Worm (Caenorhabditis elegans) whole organism, young adult: ENCODE results near the gene eng-1.

ENCODE experiments used
- B0035.1 ChIP-seq: sonication (generic microtip); optimal IDR thresholded peaks from 2 replicates; lab custom pipeline; 2016; ENCODE audit warnings: missing genetic modification characterization, mild to moderate bottlenecking, missing compliant biosample characterization, missing genotype, missing genetic modification reagents
- B0261.1 ChIP-seq: sonication (generic microtip); optimal IDR thresholded peaks from 2 replicates; lab custom pipeline; 2016; ENCODE audit warnings: mild to moderate bottlenecking, missing genetic modification characterization, moderate library complexity, missing compliant biosample characterization
- F22D6.2 ChIP-seq: sonication (generic microtip); optimal IDR thresholded peaks from 2 replicates; lab custom pipeline; 2016; ENCODE audit warnings: mild to moderate bottlenecking, missing genetic modification characterization, missing compliant biosample characterization
- F23B12.7 ChIP-seq: sonication (generic microtip); optimal IDR thresholded peaks from 2 replicates; lab custom pipeline; 2017; ENCODE audit warnings: missing genetic modification characterization, mild to moderate bottlenecking, missing compliant biosample characterization, antibody characterized with exemption, moderate library complexity; ENCODE audit not compliant: insufficient read depth
- F33H1.4 ChIP-seq: fragments of 200-800 bp; sonication (Bioruptor generic); IDR thresholded peaks from 2 replicates; pipeline ENCODE4 v1.3.6; 2022; ENCODE audit warnings: missing genetic modification reagents, missing genetic modification characterization, missing compliant biosample characterization
- F57C9.4 ChIP-seq: sonication (generic microtip); optimal IDR thresholded peaks from 2 replicates; lab custom pipeline; 2017; ENCODE audit warnings: mild to moderate bottlenecking, missing genetic modification characterization, missing compliant biosample characterization
- K11D2.4 ChIP-seq: fragments of 200-800 bp; sonication (Bioruptor generic); IDR thresholded peaks from 2 replicates; pipeline ENCODE4 v1.3.6; 2022; ENCODE audit warnings: missing genetic modification reagents, missing genetic modification characterization, missing compliant biosample characterization
- Y53G8AR.9 ChIP-seq: fragments of 200-800 bp; sonication (Bioruptor generic); conservative IDR thresholded peaks from 2 replicates; pipeline ENCODE4 v1.3.6; 2022; ENCODE audit warnings: missing genetic modification reagents, missing genetic modification characterization, missing compliant biosample characterization
- ZK185.1 ChIP-seq: sonication (generic microtip); optimal IDR thresholded peaks from 2 replicates; lab custom pipeline; 2016; ENCODE audit warnings: mild to moderate bottlenecking, missing genetic modification characterization, missing compliant biosample characterization; ENCODE audit not compliant: poor library complexity, severe bottlenecking
- ama-1 ChIP-seq, 3 experiments: fragments of 150-350 bp in 1 of 3; sonication (generic microtip) in 2 of 3; optimal IDR thresholded peaks; 2 replicates each; lab custom pipeline; 2014 to 2018; ENCODE audit warnings: missing biosample characterization in 2 of 3, missing genetic modification characterization in 2 of 3, missing genetic modification reagents in 2 of 3
- attf-5 ChIP-seq: fragments of 200-800 bp; sonication (Bioruptor generic); optimal IDR thresholded peaks from 2 replicates; lab custom pipeline; 2018; ENCODE audit warnings: mild to moderate bottlenecking, missing genetic modification characterization, missing compliant biosample characterization
- cebp-1 ChIP-seq, 2 experiments: fragments of 200-800 bp in 1 of 2; sonication (Bioruptor generic) in 1 of 2; sonication (generic microtip) in 1 of 2; IDR thresholded peaks in 1 of 2; optimal IDR thresholded peaks in 1 of 2; 2 replicates each; pipeline versions ENCODE4 v1.3.6 to Lab custom; 2017 to 2022; ENCODE audit warnings: missing compliant biosample characterization in 2 of 2, missing genetic modification characterization in 2 of 2, mild to moderate bottlenecking in 1 of 2, missing genetic modification reagents in 1 of 2, moderate library complexity in 1 of 2
- cebp-2 ChIP-seq: fragments of 200-800 bp; sonication (Bioruptor generic); IDR thresholded peaks from 2 replicates; pipeline ENCODE4 v1.3.6; 2022; ENCODE audit warnings: missing genetic modification characterization, missing compliant biosample characterization
- ceh-27 ChIP-seq: fragments of 200-800 bp; sonication (Bioruptor generic); optimal IDR thresholded peaks from 2 replicates; lab custom pipeline; 2018; ENCODE audit warnings: mild to moderate bottlenecking, missing genetic modification characterization, moderate library complexity, missing compliant biosample characterization
- ceh-40 ChIP-seq: fragments of 200-800 bp; sonication (Bioruptor generic); IDR thresholded peaks from 2 replicates; pipeline ENCODE4 v1.3.6; 2022; ENCODE audit warnings: missing genetic modification characterization, missing compliant biosample characterization
- ceh-91 ChIP-seq: fragments of 200-800 bp; sonication (Bioruptor generic); IDR thresholded peaks from 2 replicates; pipeline ENCODE4 v1.3.6; 2022; ENCODE audit warnings: missing genetic modification reagents, missing genetic modification characterization, missing compliant biosample characterization
- dox-1 ChIP-seq: fragments of 200-800 bp; sonication (Bioruptor generic); IDR thresholded peaks from 2 replicates; pipeline ENCODE4 v1.3.6; 2022; ENCODE audit warnings: missing genetic modification reagents, missing genetic modification characterization, missing compliant biosample characterization
- fkh-3 ChIP-seq: sonication (generic microtip); optimal IDR thresholded peaks from 2 replicates; lab custom pipeline; 2016; ENCODE audit warnings: mild to moderate bottlenecking, missing genetic modification characterization, missing compliant biosample characterization
- him-1 ChIP-seq: sonication (generic microtip); optimal IDR thresholded peaks from 2 replicates; lab custom pipeline; 2016; ENCODE audit warnings: missing genotype, missing genetic modification reagents, missing genetic modification characterization, missing compliant biosample characterization
- hlh-12 ChIP-seq: sonication (generic microtip); optimal IDR thresholded peaks from 2 replicates; lab custom pipeline; 2016; ENCODE audit warnings: missing genetic modification characterization, missing compliant biosample characterization
- hmg-1.2 ChIP-seq: fragments of 200-800 bp; sonication (Bioruptor generic); IDR thresholded peaks from 2 replicates; pipeline ENCODE4 v1.3.6; 2022; ENCODE audit warnings: missing genetic modification reagents, missing genetic modification characterization, missing compliant biosample characterization
- lin-35 ChIP-seq, 3 experiments: fragments of 150-350 bp in 2 of 3; sonication (generic microtip) in 1 of 3; optimal IDR thresholded peaks; 2 replicates each; lab custom pipeline; 2014 to 2018; ENCODE audit warnings: missing biosample characterization in 3 of 3, missing genetic modification characterization in 3 of 3, missing genetic modification reagents in 3 of 3
- lin-40 ChIP-seq: sonication (generic microtip); optimal IDR thresholded peaks from 2 replicates; lab custom pipeline; 2016; ENCODE audit warnings: missing genetic modification characterization, mild to moderate bottlenecking, missing compliant biosample characterization, missing genotype, missing genetic modification reagents
- lir-1 ChIP-seq: fragments of 200-800 bp; sonication (Bioruptor generic); conservative IDR thresholded peaks from 2 replicates; pipeline ENCODE4 v1.3.6; 2022; ENCODE audit warnings: missing genetic modification reagents, missing genetic modification characterization, missing compliant biosample characterization
- lsl-1 ChIP-seq: fragments of 200-800 bp; sonication (Bioruptor generic); optimal IDR thresholded peaks from 2 replicates; lab custom pipeline; 2018; ENCODE audit warnings: mild to moderate bottlenecking, missing genetic modification characterization, moderate library complexity, missing compliant biosample characterization
- lsy-27 ChIP-seq: sonication (generic microtip); optimal IDR thresholded peaks from 2 replicates; lab custom pipeline; 2017; ENCODE audit warnings: missing genetic modification characterization, mild to moderate bottlenecking, missing compliant biosample characterization, antibody characterized with exemption, missing genotype, borderline replicate concordance; ENCODE audit not compliant: insufficient read depth
- madf-10 ChIP-seq: sonication (generic microtip); optimal IDR thresholded peaks from 2 replicates; lab custom pipeline; 2016; ENCODE audit warnings: mild to moderate bottlenecking, missing genetic modification characterization, missing compliant biosample characterization
- madf-6 ChIP-seq: fragments of 200-800 bp; sonication (Bioruptor generic); IDR thresholded peaks from 2 replicates; pipeline ENCODE4 v1.3.6; 2022; ENCODE audit warnings: missing genetic modification reagents, missing genetic modification characterization, missing compliant biosample characterization
- madf-8 ChIP-seq: fragments of 200-800 bp; sonication (Bioruptor generic); conservative IDR thresholded peaks from 2 replicates; pipeline ENCODE4 v1.3.6; 2022; ENCODE audit warnings: missing genetic modification reagents, missing genetic modification characterization, missing compliant biosample characterization
- mel-28 ChIP-seq: sonication (generic microtip); optimal IDR thresholded peaks from 2 replicates; lab custom pipeline; 2016; ENCODE audit warnings: borderline replicate concordance, mild to moderate bottlenecking, missing genetic modification characterization, missing compliant biosample characterization
- nhr-80 ChIP-seq: sonication (generic microtip); optimal IDR thresholded peaks from 2 replicates; lab custom pipeline; 2016; ENCODE audit warnings: missing genetic modification characterization, missing compliant biosample characterization
- pbrm-1 ChIP-seq: fragments of 200-800 bp; sonication (Bioruptor generic); IDR thresholded peaks from 2 replicates; pipeline ENCODE4 v1.3.6; 2022; ENCODE audit warnings: missing genetic modification reagents, missing genetic modification characterization, missing compliant biosample characterization
- snpc-1.3 ChIP-seq: sonication (generic microtip); optimal IDR thresholded peaks from 2 replicates; lab custom pipeline; 2017; ENCODE audit warnings: missing genetic modification characterization, mild to moderate bottlenecking, missing compliant biosample characterization, antibody characterized with exemption, moderate library complexity, missing genotype, missing genetic modification reagents; ENCODE audit not compliant: insufficient read depth
- sptf-2 ChIP-seq: fragments of 200-800 bp; sonication (Bioruptor generic); optimal IDR thresholded peaks from 2 replicates; lab custom pipeline; 2018; ENCODE audit warnings: mild to moderate bottlenecking, missing genetic modification characterization, missing compliant biosample characterization
- tbp1 ChIP-seq: fragments of 200-800 bp; sonication (Bioruptor generic); optimal IDR thresholded peaks from 2 replicates; lab custom pipeline; 2018; ENCODE audit warnings: mild to moderate bottlenecking, missing genetic modification characterization, missing compliant biosample characterization
- unc-62 ChIP-seq: fragments of 150-350 bp; optimal IDR thresholded peaks from 2 replicates; lab custom pipeline; 2014; ENCODE audit warnings: missing biosample characterization, missing genetic modification reagents, missing genetic modification characterization
- xnd-1 ChIP-seq: sonication (generic microtip); optimal IDR thresholded peaks from 2 replicates; lab custom pipeline; 2016; ENCODE audit warnings: missing genotype, missing genetic modification reagents, missing genetic modification characterization, missing compliant biosample characterization
- zim-3 ChIP-seq: sonication (generic microtip); optimal IDR thresholded peaks from 2 replicates; lab custom pipeline; 2017; ENCODE audit warnings: mild to moderate bottlenecking, missing genetic modification characterization, moderate library complexity, missing compliant biosample characterization
- ztf-3 ChIP-seq: fragments of 200-800 bp; sonication (Bioruptor generic); optimal IDR thresholded peaks from 2 replicates; lab custom pipeline; 2018; ENCODE audit warnings: mild to moderate bottlenecking, missing genetic modification characterization, missing compliant biosample characterization

eng-1 gene

ce11 chrIII:5864270-5864669, 4.0 kb downstream of the eng-1 start, which contains the start of gene rabn-5:
Gene rabn-5, plus strand, starts transcription at chrIII:5864553.
- TF ChIP-seq mel-28 (tag; lab: Kevin White, UChicago): no peak
- no peak for TF ChIP-seq cebp-1 (GFP tag; IDR thresholded peaks at IDR 0.05; lab: Robert Waterston, UW)
- peak; percentile 7 for TF ChIP-seq cebp-1 (tag; optimal IDR thresholded peaks at IDR 0.05; lab: Kevin White, UChicago)

- no peak for TF ChIP-seq lsy-27 (tag; lab: Kevin White, UChicago)
- TF ChIP-seq fkh-3 (tag; lab: Kevin White, UChicago): no peak
- TF ChIP-seq him-1 (tag; lab: Kevin White, UChicago): peak; percentile 41
- peak; percentile 53 for TF ChIP-seq madf-8 (GFP tag; lab: Robert Waterston, UW)
- TF ChIP-seq K11D2.4 (GFP tag; lab: Robert Waterston, UW): no peak
- TF ChIP-seq tbp1 (GFP tag; lab: Kevin White, UChicago): peak; percentile 12
- TF ChIP-seq ztf-3 (GFP tag; lab: Kevin White, UChicago): no peak
- peak; percentile 69 for TF ChIP-seq nhr-80 (tag; lab: Kevin White, UChicago)
- TF ChIP-seq madf-6: peak; percentile 82
- TF ChIP-seq xnd-1 (tag; lab: Kevin White, UChicago): peak; percentile 68
- TF ChIP-seq ZK185.1 (tag; lab: Kevin White, UChicago): no peak
- TF ChIP-seq unc-62 (GFP tag; lab: Kevin White, UChicago): no peak
- no peak for TF ChIP-seq F22D6.2 (tag; lab: Kevin White, UChicago)
- peak; percentile 87 for TF ChIP-seq F33H1.4 (GFP tag; lab: Robert Waterston, UW)
- 0 out of 2 replicates have a peak, but pooled peaks have one; percentile 22 for TF ChIP-seq dox-1 (GFP tag; lab: Robert Waterston, UW)
- no peak for TF ChIP-seq Y53G8AR.9 (GFP tag; lab: Robert Waterston, UW)
- peak; percentile 57; the same call in 1 of the 2 replicates for TF ChIP-seq ceh-91 (GFP tag; lab: Robert Waterston, UW)
- TF ChIP-seq lsl-1 (GFP tag; lab: Kevin White, UChicago): peak; percentile 92
Measured at ce11 chrIII:5863774-5864173, 4.5 kb downstream of the eng-1 start, which contains the start of gene dnpp-1. Gene dnpp-1, minus strand, starts transcription at chrIII:5863803.

- TF ChIP-seq him-1 (tag; lab: Kevin White, UChicago): no peak
- no peak for TF ChIP-seq ZK185.1 (tag; lab: Kevin White, UChicago)
- TF ChIP-seq ama-1 (optimal IDR thresholded peaks at IDR 0.05; lab: Kevin White, UChicago): peak; percentile 47
- no peak for TF ChIP-seq ama-1 (GFP tag; optimal IDR thresholded peaks at IDR 0.05; lab: Kevin White, UChicago)
- TF ChIP-seq, all 124 proteins: peak for 1
Measured at ce11 chrIII:5859008-5859407, 9.3 kb downstream of the eng-1 start, which contains the start of gene dpf-4. Gene dpf-4, plus strand, starts transcription at chrIII:5859308.

- TF ChIP-seq cebp-2 (GFP tag; lab: Robert Waterston, UW) (no peak), hmg-1.2 (GFP tag; lab: Robert Waterston, UW) (peak; percentile 37; the same call in 1 of the 2 replicates), cebp-1 (GFP tag; IDR thresholded peaks at IDR 0.05; lab: Robert Waterston, UW) (peak; percentile 68; the same call in 1 of the 2 replicates), cebp-1 (tag; optimal IDR thresholded peaks at IDR 0.05; lab: Kevin White, UChicago) (peak; percentile 94), F23B12.7 (tag; lab: Kevin White, UChicago) (peak; percentile 61), snpc-1.3 (tag; lab: Kevin White, UChicago) (no peak), dox-1 (GFP tag; lab: Robert Waterston, UW) (no peak), lir-1 (no peak), sptf-2 (GFP tag; lab: Kevin White, UChicago) (no peak), madf-6 (peak; percentile 62; the same call in 1 of the 2 replicates), hlh-12 (tag; lab: Kevin White, UChicago) (no peak), ceh-27 (GFP tag; lab: Kevin White, UChicago) (peak; percentile 35), attf-5 (GFP tag; lab: Kevin White, UChicago) (peak; percentile 64), madf-10 (tag; lab: Kevin White, UChicago) (peak; percentile 2), B0261.1 (tag; lab: Kevin White, UChicago) (no peak), B0035.1 (tag; lab: Kevin White, UChicago) (no peak), ceh-40 (no peak), lin-40 (tag; lab: Kevin White, UChicago) (peak; percentile 31), zim-3 (no peak), lin-35 (GFP tag; optimal IDR thresholded peaks at IDR 0.05; lab: Kevin White, UChicago) (peak in 1 of 3 experiments; percentile 91), fkh-3 (tag; lab: Kevin White, UChicago) (no peak), F57C9.4 (no peak), pbrm-1 (GFP tag; lab: Robert Waterston, UW) (peak; percentile 64; the same call in 1 of the 2 replicates)
Measured at ce11 chrIII:5855637-5856179, 12.6 kb downstream of the eng-1 start, which contains the start of the genes cct-6 and alh-9. Gene cct-6, minus strand, starts transcription at chrIII:5855687. Gene alh-9, plus strand, starts transcription at chrIII:5856018.
